Fruit fly (Drosophila melanogaster) whole organism, pupa: ENCODE data around the gene CG2816.

Experiments used
- CG10348 ChIP-seq: fragments of 200-800 bp; sonication (Bioruptor generic); IDR thresholded peaks from 2 replicates; pipeline ENCODE4 v1.3.6; 2022; ENCODE audit warnings: missing biosample characterization, missing genetic modification characterization
- CG12605 ChIP-seq: fragments of 200-800 bp; sonication (Bioruptor generic); IDR thresholded peaks from 2 replicates; pipeline ENCODE4 v1.3.6; 2022; ENCODE audit warnings: missing biosample characterization, missing genetic modification characterization
- CG13204 ChIP-seq: fragments of 200-800 bp; sonication (Bioruptor generic); optimal IDR thresholded peaks from 2 replicates; lab custom pipeline; 2018; ENCODE audit warnings: missing biosample characterization, mild to moderate bottlenecking, missing genetic modification characterization, moderate library complexity
- CG14655 ChIP-seq: fragments of 200-800 bp; sonication (Bioruptor generic); optimal IDR thresholded peaks from 3 replicates; lab custom pipeline; 2017; ENCODE audit warnings: mild to moderate bottlenecking, missing biosample characterization, missing genetic modification reagents, missing genetic modification characterization
- CG15710 ChIP-seq: fragments of 200-800 bp; sonication (Bioruptor generic); optimal IDR thresholded peaks from 2 replicates; lab custom pipeline; 2018; ENCODE audit warnings: missing biosample characterization, mild to moderate bottlenecking, missing genetic modification characterization, moderate library complexity
- CG17806 ChIP-seq: fragments of 200-800 bp; sonication (Bioruptor generic); optimal IDR thresholded peaks from 2 replicates; lab custom pipeline; 2018; ENCODE audit warnings: missing biosample characterization, mild to moderate bottlenecking, missing genetic modification characterization, moderate library complexity
- CG32121 ChIP-seq: fragments of 200-800 bp; sonication (Bioruptor generic); IDR thresholded peaks from 2 replicates; pipeline ENCODE4 v1.3.6; 2022; ENCODE audit warnings: missing biosample characterization, missing genetic modification characterization
- CG34367 ChIP-seq: fragments of 200-800 bp; sonication (Bioruptor generic); optimal IDR thresholded peaks from 2 replicates; lab custom pipeline; 2018; ENCODE audit warnings: missing biosample characterization, mild to moderate bottlenecking, missing genetic modification characterization
- CG4496 ChIP-seq: fragments of 200-800 bp; sonication (Bioruptor generic); IDR thresholded peaks from 3 replicates; pipeline ENCODE4 v1.3.6; 2022; ENCODE audit warnings: missing biosample characterization, missing genetic modification characterization
- CG8159 ChIP-seq: fragments of 200-800 bp; sonication (Bioruptor generic); optimal IDR thresholded peaks from 3 replicates; lab custom pipeline; 2018; ENCODE audit warnings: missing biosample characterization, mild to moderate bottlenecking, missing genetic modification characterization, moderate library complexity
- CG8301 ChIP-seq: fragments of 200-800 bp; sonication (Bioruptor generic); optimal IDR thresholded peaks from 2 replicates; lab custom pipeline; 2018; ENCODE audit warnings: missing biosample characterization, mild to moderate bottlenecking, missing genetic modification characterization
- CG9948 ChIP-seq: fragments of 200-800 bp; sonication (Bioruptor generic); optimal IDR thresholded peaks from 2 replicates; lab custom pipeline; 2018; ENCODE audit warnings: missing biosample characterization, mild to moderate bottlenecking, missing genetic modification characterization, moderate library complexity
- D1 ChIP-seq: fragments of 200-800 bp; sonication (Bioruptor generic); optimal IDR thresholded peaks from 2 replicates; lab custom pipeline; 2018; ENCODE audit warnings: missing biosample characterization, mild to moderate bottlenecking, missing genetic modification characterization, moderate library complexity
- EcR ChIP-seq: fragments of 200-800 bp; sonication (Bioruptor generic); optimal IDR thresholded peaks from 3 replicates; lab custom pipeline; 2019; ENCODE audit warnings: missing biosample characterization, missing genetic modification characterization, mild to moderate bottlenecking, moderate library complexity, missing genetic modification reagents
- Ets98B ChIP-seq: fragments of 200-800 bp; sonication (Bioruptor generic); IDR thresholded peaks from 2 replicates; pipeline ENCODE4 v1.3.6; 2022; ENCODE audit warnings: missing biosample characterization, missing genetic modification characterization
- Pif1A ChIP-seq: fragments of 200-800 bp; sonication (Bioruptor generic); optimal IDR thresholded peaks from 3 replicates; lab custom pipeline; 2016; ENCODE audit warnings: missing biosample characterization, missing genetic modification characterization
- Pif1B ChIP-seq: fragments of 200-800 bp; sonication (Bioruptor generic); optimal IDR thresholded peaks from 3 replicates; lab custom pipeline; 2016; ENCODE audit warnings: missing biosample characterization, missing genetic modification characterization
- Snoo ChIP-seq: fragments of 200-800 bp; sonication (Bioruptor generic); optimal IDR thresholded peaks from 3 replicates; lab custom pipeline; 2017; ENCODE audit warnings: missing biosample characterization, mild to moderate bottlenecking, missing genetic modification characterization, inconsistent platforms
- fd96Ca ChIP-seq: fragments of 200-800 bp; sonication (Bioruptor generic); IDR thresholded peaks from 3 replicates; pipeline ENCODE4 v1.3.6; 2022; ENCODE audit warnings: missing biosample characterization, missing genetic modification characterization
- gl ChIP-seq: fragments of 200-800 bp; sonication (Bioruptor generic); optimal IDR thresholded peaks from 2 replicates; lab custom pipeline; 2018; ENCODE audit warnings: missing biosample characterization, mild to moderate bottlenecking, missing genetic modification characterization
- rn ChIP-seq: fragments of 200-800 bp; sonication (Bioruptor generic); IDR thresholded peaks from 2 replicates; pipeline ENCODE4 v1.3.6; 2022; ENCODE audit warnings: missing biosample characterization, missing genetic modification characterization

The CG2816 gene

dm6 chr2L:3681338-3681737 is 22.1 kb upstream of the CG2816 start:
- TF ChIP-seq CG8301 (tag; lab: Kevin White, UChicago), result no peak
- no peak for TF ChIP-seq Pif1B (GFP tag; lab: Kevin White, UChicago)
- no peak for TF ChIP-seq Ets98B
- TF ChIP-seq CG34367 (tag; lab: Kevin White, UChicago), result no peak

DNA sequence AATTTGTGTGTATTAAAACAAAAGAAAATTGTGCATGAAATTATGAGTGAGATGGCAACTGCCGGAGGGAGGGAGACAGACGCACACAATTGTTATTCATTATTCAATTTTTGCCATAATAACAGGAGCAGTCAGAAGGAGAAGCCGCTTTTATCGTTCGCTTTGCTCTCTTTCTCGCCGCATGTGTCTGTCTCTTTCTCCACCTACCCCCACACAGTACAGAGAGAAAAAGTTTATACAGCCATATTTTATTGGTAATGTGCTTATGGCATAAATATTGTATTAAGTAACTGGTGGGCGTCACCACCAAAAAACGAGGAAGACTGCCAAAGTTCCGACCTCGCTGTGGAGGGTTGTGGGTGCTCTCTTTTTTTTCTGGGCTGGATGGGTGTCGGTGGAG is 21.0 kb upstream of the CG2816 start:
- TF ChIP-seq CG32121 (GFP tag; lab: Robert Waterston, UW), result no peak
- no peak for TF ChIP-seq CG14655 (GFP tag; lab: Kevin White, UChicago)
- TF ChIP-seq CG8159 (tag; lab: Kevin White, UChicago), result no peak
- TF ChIP-seq D1 (tag; lab: Kevin White, UChicago), result no peak
- no peak for TF ChIP-seq Pif1A (GFP tag; lab: Kevin White, UChicago)
- no peak for TF ChIP-seq CG4496 (GFP tag; lab: Robert Waterston, UW)
- TF ChIP-seq CG9948, result no peak
- TF ChIP-seq Pif1B (GFP tag; lab: Kevin White, UChicago), result no peak

DNA sequence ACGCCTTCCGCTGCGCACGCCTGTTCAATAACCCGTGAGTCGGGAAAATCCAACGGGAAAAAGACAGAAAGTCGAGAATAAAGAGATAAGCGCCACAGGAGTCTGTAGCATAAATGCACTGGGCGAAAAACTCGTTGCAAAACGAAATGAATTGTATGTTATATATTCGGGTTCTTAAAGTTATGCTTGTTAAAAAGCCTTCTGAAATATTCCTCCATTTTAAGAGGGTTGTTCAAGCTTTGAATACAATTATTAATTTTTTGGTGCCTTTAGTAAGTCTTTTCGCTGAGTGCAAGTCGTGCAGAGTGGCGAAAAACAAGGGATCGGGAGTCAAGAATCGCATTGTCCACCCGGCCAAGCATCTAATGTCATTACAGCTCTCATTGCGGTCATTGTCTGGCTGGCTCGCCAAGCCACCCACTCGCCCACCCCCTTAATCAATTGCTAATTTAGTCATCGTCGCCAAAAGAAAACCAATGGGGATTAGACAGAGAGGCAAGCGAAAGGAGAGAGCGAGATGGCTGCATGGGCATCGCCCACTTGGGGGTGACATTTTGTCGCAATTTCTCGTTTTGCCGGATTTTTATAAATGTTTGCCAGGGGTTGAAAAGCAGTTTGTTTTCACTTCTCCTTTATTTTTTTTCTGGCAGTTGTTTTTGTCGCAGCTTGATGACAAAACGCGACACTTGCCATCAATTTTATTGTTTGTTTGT is 18.2 kb upstream of the CG2816 start:
- TF ChIP-seq fd96Ca (GFP tag; lab: Robert Waterston, UW) (no peak), CG8159 (tag; lab: Kevin White, UChicago) (peak; percentile 16)
- TF ChIP-seq, all 21 proteins: peak for 1

dm6 chr2L:3692466-3692865 is 11.0 kb upstream of the CG2816 start, which contains the start of gene CG16704:
CG16704 (minus strand) TSS chr2L:3692587.
- TF ChIP-seq CG8301 (tag; lab: Kevin White, UChicago) (no peak), Snoo (tag; lab: Kevin White, UChicago) (no peak), rn (GFP tag; lab: Robert Waterston, UW) (no peak), CG17806 (tag; lab: Kevin White, UChicago) (no peak), Pif1B (GFP tag; lab: Kevin White, UChicago) (no peak), EcR (GFP tag; lab: Kevin White, UChicago) (no peak), CG8159 (tag; lab: Kevin White, UChicago) (no peak), fd96Ca (GFP tag; lab: Robert Waterston, UW) (no peak), CG10348 (no peak), CG9948 (no peak)
- TF ChIP-seq, all 21 proteins: peak for 0

dm6 chr2L:3693082-3693481 is 10.4 kb upstream of the CG2816 start, which contains the start of gene CG3513:
CG3513 (minus strand) TSS chr2L:3693182.
- TF ChIP-seq CG4496 (GFP tag; lab: Robert Waterston, UW) (no peak), gl (tag; lab: Kevin White, UChicago) (no peak), Pif1A (GFP tag; lab: Kevin White, UChicago) (no peak), CG32121 (GFP tag; lab: Robert Waterston, UW) (no peak), CG14655 (GFP tag; lab: Kevin White, UChicago) (no peak), Snoo (tag; lab: Kevin White, UChicago) (no peak), EcR (GFP tag; lab: Kevin White, UChicago) (no peak), CG12605 (GFP tag; lab: Robert Waterston, UW) (no peak), CG10348 (no peak), CG8159 (tag; lab: Kevin White, UChicago) (no peak), CG17806 (tag; lab: Kevin White, UChicago) (no peak), CG34367 (tag; lab: Kevin White, UChicago) (no peak)

- no peak for TF ChIP-seq CG9948
- no peak for TF ChIP-seq CG12605 (GFP tag; lab: Robert Waterston, UW)
- no peak for TF ChIP-seq CG15710 (tag; lab: Kevin White, UChicago)
- no peak for TF ChIP-seq CG13204 (GFP tag; lab: Kevin White, UChicago)
- TF ChIP-seq rn (GFP tag; lab: Robert Waterston, UW), result no peak
- TF ChIP-seq CG14655 (GFP tag; lab: Kevin White, UChicago), result no peak
- TF ChIP-seq D1 (tag; lab: Kevin White, UChicago), result no peak
- TF ChIP-seq CG34367 (tag; lab: Kevin White, UChicago), result no peak
- TF ChIP-seq CG32121 (GFP tag; lab: Robert Waterston, UW), result no peak
- no peak for TF ChIP-seq CG17806 (tag; lab: Kevin White, UChicago)
- no peak for TF ChIP-seq CG4496 (GFP tag; lab: Robert Waterston, UW)
- no peak for TF ChIP-seq EcR (GFP tag; lab: Kevin White, UChicago)
- TF ChIP-seq gl (tag; lab: Kevin White, UChicago), result no peak
- no peak for TF ChIP-seq fd96Ca (GFP tag; lab: Robert Waterston, UW)
- TF ChIP-seq, all 21 proteins: peak for 0
Measured at dm6 chr2L:3693805-3694204, 9.7 kb upstream of the CG2816 start, which contains the start of gene Acp24A4. Acp24A4 (minus strand) TSS chr2L:3693905.

DNA sequence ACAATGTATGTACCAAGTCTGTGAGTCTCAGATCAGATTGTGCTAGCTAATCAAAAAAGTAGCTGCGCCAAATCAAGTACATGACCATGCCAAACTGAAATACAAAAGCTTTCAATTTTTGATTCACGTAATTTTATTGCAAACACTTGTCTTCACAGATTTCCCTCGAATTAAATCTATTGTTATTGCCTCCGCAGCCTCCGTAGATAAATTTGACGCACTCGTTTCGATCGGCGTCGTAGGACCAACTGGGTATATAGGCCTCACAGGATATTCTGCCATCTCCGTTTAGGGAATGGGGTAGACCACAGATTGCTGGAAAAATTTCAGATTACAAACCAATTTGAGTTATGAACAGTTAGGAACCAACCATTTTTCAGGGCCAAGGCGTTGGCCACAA is 8.5 kb upstream of the CG2816 start, which contains the start of gene CG43165:
Gene CG43165, minus strand, starts transcription at position 101 of the 400 bp plus-strand sequence.
- TF ChIP-seq CG4496 (GFP tag; lab: Robert Waterston, UW) (0 out of 3 replicates have a peak, but pooled peaks have one; percentile 19), fd96Ca (GFP tag; lab: Robert Waterston, UW) (no peak), CG13204 (GFP tag; lab: Kevin White, UChicago) (no peak)
